Fruit fly (Drosophila melanogaster) whole organism, embryonic: ENCODE results near the gene CG32845.
A peak's percentile ranks its signal among the peaks of the same experiment; 100 is the strongest.

Experiments
- ATbp ChIP-seq: fragments of 200-800 bp; sonication (Bioruptor generic); optimal IDR thresholded peaks from 2 replicates; lab custom pipeline; 2017; ENCODE audit warnings: missing biosample characterization, mild to moderate bottlenecking, missing genetic modification characterization, missing genetic modification reagents
- CG10209 ChIP-seq: fragments of 200-800 bp; sonication (Bioruptor generic); optimal IDR thresholded peaks from 3 replicates; lab custom pipeline; 2017; ENCODE audit warnings: missing biosample characterization, mild to moderate bottlenecking, missing genetic modification characterization, missing genetic modification reagents
- CG10366 ChIP-seq: fragments of 200-800 bp; sonication (Bioruptor generic); IDR thresholded peaks from 2 replicates; pipeline ENCODE4 v1.3.6; 2022; ENCODE audit warnings: missing biosample characterization, missing genetic modification characterization
- CG10462 ChIP-seq: fragments of 200-800 bp; sonication (Bioruptor generic); optimal IDR thresholded peaks from 2 replicates; lab custom pipeline; 2016; ENCODE audit warnings: missing biosample characterization, missing genetic modification characterization
- CG11560 ChIP-seq: fragments of 200-800 bp; sonication (Bioruptor generic); IDR thresholded peaks from 3 replicates; pipeline ENCODE4 v1.3.6; 2022; ENCODE audit warnings: missing biosample characterization, missing genetic modification characterization
- CG12769 ChIP-seq: fragments of 200-800 bp; sonication (Bioruptor generic); optimal IDR thresholded peaks from 2 replicates; lab custom pipeline; 2019; ENCODE audit warnings: missing biosample characterization, mild to moderate bottlenecking, missing genetic modification characterization, moderate library complexity
- CG13287 ChIP-seq: fragments of 200-800 bp; sonication (Bioruptor generic); IDR thresholded peaks from 2 replicates; pipeline ENCODE4 v1.3.6; 2022; ENCODE audit warnings: missing biosample characterization, missing genetic modification characterization; ENCODE audit not compliant: partially characterized antibody
- CG1529 ChIP-seq: fragments of 200-800 bp; sonication (Bioruptor generic); optimal IDR thresholded peaks from 3 replicates; lab custom pipeline; 2018; ENCODE audit warnings: missing biosample characterization, missing genetic modification characterization
- CG17361 ChIP-seq: fragments of 200-800 bp; sonication (Bioruptor generic); IDR thresholded peaks from 3 replicates; pipeline ENCODE4 v1.3.6; 2022; ENCODE audit warnings: missing biosample characterization, missing genetic modification characterization
- CG17385 ChIP-seq: fragments of 200-800 bp; sonication (Bioruptor generic); optimal IDR thresholded peaks from 3 replicates; lab custom pipeline; 2018; ENCODE audit warnings: missing biosample characterization, mild to moderate bottlenecking, missing genetic modification characterization
- CG30431 ChIP-seq: fragments of 200-800 bp; sonication (Bioruptor generic); optimal IDR thresholded peaks from 2 replicates; lab custom pipeline; 2017; ENCODE audit warnings: missing biosample characterization, missing genetic modification characterization
- CG3281 ChIP-seq: fragments of 200-800 bp; sonication (Bioruptor generic); optimal IDR thresholded peaks from 3 replicates; lab custom pipeline; 2017; ENCODE audit warnings: missing biosample characterization, mild to moderate bottlenecking, missing genetic modification characterization
- CG4360 ChIP-seq: fragments of 200-800 bp; sonication (Bioruptor generic); IDR thresholded peaks from 2 replicates; pipeline ENCODE4 v1.3.6; 2022; ENCODE audit warnings: missing biosample characterization, missing genetic modification characterization
- CG4854 ChIP-seq: fragments of 200-800 bp; sonication (Bioruptor generic); optimal IDR thresholded peaks from 2 replicates; lab custom pipeline; 2016; ENCODE audit warnings: missing biosample characterization, missing genetic modification characterization, inconsistent platforms
- CG6175 ChIP-seq: fragments of 200-800 bp; sonication (Bioruptor generic); IDR thresholded peaks from 3 replicates; pipeline ENCODE4 v1.3.6; 2022; ENCODE audit warnings: missing biosample characterization, missing genetic modification characterization
- CG6791 ChIP-seq: fragments of 200-800 bp; sonication (Bioruptor generic); IDR thresholded peaks from 3 replicates; pipeline ENCODE4 v1.3.6; 2022; ENCODE audit warnings: missing biosample characterization, missing genetic modification characterization; ENCODE audit not compliant: partially characterized antibody
- CG7556 ChIP-seq: fragments of 200-800 bp; sonication (Bioruptor generic); optimal IDR thresholded peaks from 2 replicates; lab custom pipeline; 2017; ENCODE audit warnings: missing biosample characterization, mild to moderate bottlenecking, missing genetic modification characterization
- CG9876 ChIP-seq: fragments of 200-800 bp; sonication (Bioruptor generic); optimal IDR thresholded peaks from 2 replicates; lab custom pipeline; 2016; ENCODE audit warnings: missing biosample characterization, missing genetic modification characterization
- Camta ChIP-seq: fragments of 200-800 bp; sonication (Bioruptor generic); optimal IDR thresholded peaks from 2 replicates; lab custom pipeline; 2016; ENCODE audit warnings: missing biosample characterization, missing genetic modification characterization
- ERR ChIP-seq: fragments of 200-800 bp; sonication (Bioruptor generic); optimal IDR thresholded peaks from 2 replicates; lab custom pipeline; 2016; ENCODE audit warnings: missing biosample characterization, missing genetic modification characterization
- Gsc ChIP-seq: fragments of 200-800 bp; sonication (Bioruptor generic); IDR thresholded peaks from 2 replicates; pipeline ENCODE4 v1.3.6; 2022; ENCODE audit warnings: missing biosample characterization, missing genetic modification characterization
- Lhr ChIP-seq: fragments of 200-800 bp; sonication (Bioruptor generic); optimal IDR thresholded peaks from 3 replicates; lab custom pipeline; 2017; ENCODE audit warnings: mild to moderate bottlenecking, missing biosample characterization, missing genetic modification reagents, missing genetic modification characterization
- Mes4 ChIP-seq: fragments of 200-800 bp; sonication (Bioruptor generic); optimal IDR thresholded peaks from 2 replicates; lab custom pipeline; 2016; ENCODE audit warnings: missing biosample characterization, missing genetic modification characterization
- Nf-YA ChIP-seq: fragments of 200-800 bp; sonication (Bioruptor generic); IDR thresholded peaks from 2 replicates; pipeline ENCODE4 v1.3.6; 2022; ENCODE audit warnings: missing biosample characterization, missing genetic modification characterization
- Oli ChIP-seq: fragments of 200-800 bp; sonication (Bioruptor generic); optimal IDR thresholded peaks from 2 replicates; lab custom pipeline; 2018; ENCODE audit warnings: missing biosample characterization, mild to moderate bottlenecking, missing genetic modification characterization, moderate library complexity
- Ptx1 ChIP-seq: fragments of 200-800 bp; sonication (Bioruptor generic); IDR thresholded peaks from 2 replicates; pipeline ENCODE4 v1.3.6; 2022; ENCODE audit warnings: missing biosample characterization, missing genetic modification characterization
- Spps ChIP-seq: fragments of 200-800 bp; sonication (Bioruptor generic); optimal IDR thresholded peaks from 2 replicates; lab custom pipeline; 2018; ENCODE audit warnings: missing biosample characterization, mild to moderate bottlenecking, missing genetic modification characterization
- Taf1 ChIP-seq: fragments of 200-800 bp; sonication (Bioruptor generic); IDR thresholded peaks from 2 replicates; pipeline ENCODE4 v1.3.6; 2022; ENCODE audit warnings: missing biosample characterization, missing genetic modification characterization
- aop ChIP-seq: fragments of 200-800 bp; sonication (Bioruptor generic); IDR thresholded peaks from 2 replicates; pipeline ENCODE4 v1.3.6; 2022; ENCODE audit warnings: missing biosample characterization, missing genetic modification characterization
- ap ChIP-seq: fragments of 200-800 bp; sonication (Bioruptor generic); IDR thresholded peaks from 2 replicates; pipeline ENCODE4 v1.3.6; 2022; ENCODE audit warnings: missing biosample characterization, missing genetic modification characterization
- cato ChIP-seq: fragments of 200-800 bp; sonication (Bioruptor generic); optimal IDR thresholded peaks from 2 replicates; lab custom pipeline; 2016; ENCODE audit warnings: missing biosample characterization, missing genetic modification characterization, borderline replicate concordance
- croc ChIP-seq: fragments of 200-800 bp; sonication (Bioruptor generic); conservative IDR thresholded peaks from 3 replicates; pipeline ENCODE4 v1.3.6; 2022; ENCODE audit warnings: missing biosample characterization, missing genetic modification characterization
- crol ChIP-seq: fragments of 200-800 bp; sonication (Bioruptor generic); IDR thresholded peaks from 2 replicates; pipeline ENCODE4 v1.3.6; 2022; ENCODE audit warnings: missing biosample characterization, missing genetic modification characterization
- da ChIP-seq: fragments of 200-800 bp; sonication (Bioruptor generic); optimal IDR thresholded peaks from 2 replicates; lab custom pipeline; 2016; ENCODE audit warnings: missing biosample characterization, missing genetic modification characterization
- dm ChIP-seq: fragments of 200-800 bp; sonication (Bioruptor generic); optimal IDR thresholded peaks from 3 replicates; lab custom pipeline; 2016; ENCODE audit warnings: missing biosample characterization, missing genetic modification characterization
- nerfin-2 ChIP-seq: fragments of 200-800 bp; sonication (Bioruptor generic); IDR thresholded peaks from 2 replicates; pipeline ENCODE4 v1.3.6; 2022; ENCODE audit warnings: missing biosample characterization, missing genetic modification characterization; ENCODE audit not compliant: partially characterized antibody
- pho ChIP-seq: fragments of 200-800 bp; sonication (Bioruptor generic); optimal IDR thresholded peaks from 2 replicates; lab custom pipeline; 2016; ENCODE audit warnings: missing biosample characterization, missing genetic modification characterization
- pita ChIP-seq: fragments of 200-800 bp; sonication (Bioruptor generic); optimal IDR thresholded peaks from 2 replicates; lab custom pipeline; 2017; ENCODE audit warnings: missing biosample characterization, mild to moderate bottlenecking, missing genetic modification characterization
- pros ChIP-seq: fragments of 200-800 bp; sonication (Bioruptor generic); optimal IDR thresholded peaks from 3 replicates; lab custom pipeline; 2019; ENCODE audit warnings: missing biosample characterization, mild to moderate bottlenecking, missing genetic modification characterization, moderate library complexity
- psq ChIP-seq: fragments of 200-800 bp; sonication (Bioruptor generic); optimal IDR thresholded peaks from 2 replicates; lab custom pipeline; 2017; ENCODE audit warnings: missing biosample characterization, missing genetic modification characterization
- run ChIP-seq: fragments of 200-800 bp; sonication (Bioruptor generic); optimal IDR thresholded peaks from 3 replicates; lab custom pipeline; 2018; ENCODE audit warnings: missing biosample characterization, mild to moderate bottlenecking, missing genetic modification characterization
- salm ChIP-seq: fragments of 200-800 bp; sonication (Bioruptor generic); optimal IDR thresholded peaks from 2 replicates; lab custom pipeline; 2018; ENCODE audit warnings: missing biosample characterization, mild to moderate bottlenecking, missing genetic modification characterization
- shn ChIP-seq: fragments of 200-800 bp; sonication (Bioruptor generic); optimal IDR thresholded peaks from 3 replicates; lab custom pipeline; 2016; ENCODE audit warnings: missing biosample characterization, missing genetic modification characterization
- sr ChIP-seq: fragments of 200-800 bp; sonication (Bioruptor generic); IDR thresholded peaks from 3 replicates; pipeline ENCODE4 v1.3.6; 2022; ENCODE audit warnings: missing biosample characterization, missing genetic modification characterization
- stwl ChIP-seq: fragments of 200-800 bp; sonication (Bioruptor generic); optimal IDR thresholded peaks from 3 replicates; lab custom pipeline; 2018; ENCODE audit warnings: missing biosample characterization, mild to moderate bottlenecking, missing genetic modification characterization, moderate library complexity
- tup ChIP-seq: fragments of 200-800 bp; sonication (Bioruptor generic); optimal IDR thresholded peaks from 2 replicates; lab custom pipeline; 2016; ENCODE audit warnings: missing biosample characterization, mild to moderate bottlenecking, missing genetic modification characterization, moderate library complexity
- vfl ChIP-seq: fragments of 200-800 bp; sonication (Bioruptor generic); optimal IDR thresholded peaks from 2 replicates; lab custom pipeline; 2016; ENCODE audit warnings: missing biosample characterization, missing genetic modification characterization
- zfh2 ChIP-seq: fragments of 200-800 bp; sonication (Bioruptor generic); optimal IDR thresholded peaks from 2 replicates; lab custom pipeline; 2016; ENCODE audit warnings: missing biosample characterization, missing genetic modification characterization

Gene CG32845

dm6 chr3L:223019-223902 is 49.9 kb downstream of the CG32845 start, which contains the start of the genes pyx and CG33229 (continued):
- TF ChIP-seq CG11560 (tag; lab: Robert Waterston, UW), result peak; percentile 71; the same call in 1 of the 3 replicates
- TF ChIP-seq dm (GFP tag; lab: Kevin White, UChicago), result peak; percentile 32
- TF ChIP-seq pros (GFP tag; lab: Kevin White, UChicago), result no peak
- peak; percentile 85 for TF ChIP-seq vfl (GFP tag; lab: Kevin White, UChicago)
- peak; percentile 81 for TF ChIP-seq CG3281 (GFP tag; lab: Kevin White, UChicago)
- TF ChIP-seq pho (GFP tag; lab: Kevin White, UChicago), result peak; percentile 90
- TF ChIP-seq sr (GFP tag; lab: Robert Waterston, UW), result no peak
- TF ChIP-seq nerfin-2 (GFP tag; lab: Robert Waterston, UW), result no peak
- peak; percentile 78 for TF ChIP-seq shn (GFP tag; lab: Kevin White, UChicago)
- peak; percentile 95 for TF ChIP-seq CG17361 (GFP tag; lab: Robert Waterston, UW)
- TF ChIP-seq CG10209 (GFP tag; lab: Kevin White, UChicago), result peak; percentile 85
- TF ChIP-seq da, result peak; percentile 61
- TF ChIP-seq CG6791 (GFP tag; lab: Robert Waterston, UW), result peak; percentile 34; the same call in 1 of the 3 replicates
- peak; percentile 57 for TF ChIP-seq Mes4 (GFP tag; lab: Kevin White, UChicago)
- TF ChIP-seq Lhr, result peak; percentile 31
- TF ChIP-seq CG4360 (GFP tag; lab: Robert Waterston, UW), result no peak
- peak; percentile 68 for TF ChIP-seq CG17385 (GFP tag; lab: Kevin White, UChicago)
- TF ChIP-seq cato (GFP tag; lab: Kevin White, UChicago), result peak; percentile 76
- peak; percentile 36; the same call in 1 of the 2 replicates for TF ChIP-seq ap
- TF ChIP-seq CG7556 (GFP tag; lab: Kevin White, UChicago), result peak; percentile 76
- TF ChIP-seq run (tag; lab: Kevin White, UChicago), result no peak
- TF ChIP-seq CG12769 (tag; lab: Kevin White, UChicago), result peak; percentile 80
- peak; percentile 57 for TF ChIP-seq ATbp (GFP tag; lab: Kevin White, UChicago)
- no peak; the same call in 1 of the 2 replicates for TF ChIP-seq Taf1 (GFP tag; lab: Robert Waterston, UW)
- no peak; the same call in 1 of the 2 replicates for TF ChIP-seq Nf-YA (GFP tag; lab: Robert Waterston, UW)
- no peak for TF ChIP-seq ERR (GFP tag; lab: Kevin White, UChicago)
- TF ChIP-seq aop (GFP tag; lab: Robert Waterston, UW), result peak; percentile 70
- TF ChIP-seq pita (GFP tag; lab: Kevin White, UChicago), result no peak
- peak; percentile 80 for TF ChIP-seq CG10366 (GFP tag; lab: Robert Waterston, UW)
- peak; percentile 47 for TF ChIP-seq CG10462 (GFP tag; lab: Kevin White, UChicago)
- TF ChIP-seq tup (GFP tag; lab: Kevin White, UChicago), result peak; percentile 65
- peak; percentile 47 for TF ChIP-seq CG1529 (GFP tag; lab: Kevin White, UChicago)
- TF ChIP-seq CG30431, result peak; percentile 70
- peak; percentile 80 for TF ChIP-seq Camta (GFP tag; lab: Kevin White, UChicago)
- no peak for TF ChIP-seq Spps (tag; lab: Kevin White, UChicago)
- no peak; the same call in 1 of the 2 replicates for TF ChIP-seq Gsc (GFP tag; lab: Robert Waterston, UW)
- 0 out of 2 replicates have a peak, but pooled peaks have one; percentile 6 for TF ChIP-seq crol
- TF ChIP-seq salm, result peak; percentile 28
- TF ChIP-seq stwl (tag; lab: Kevin White, UChicago), result peak; percentile 2
- peak; percentile 87 for TF ChIP-seq Oli (tag; lab: Kevin White, UChicago)
- TF ChIP-seq CG4854 (GFP tag; lab: Kevin White, UChicago), result peak; percentile 80
- peak; percentile 87 for TF ChIP-seq Ptx1 (GFP tag; lab: Robert Waterston, UW)
- peak; percentile 61; the same call in 1 of the 3 replicates for TF ChIP-seq CG6175
- TF ChIP-seq CG13287 (GFP tag; lab: Robert Waterston, UW), result peak; percentile 28; the same call in 1 of the 2 replicates
- TF ChIP-seq psq, result peak; percentile 50
- peak; percentile 78 for TF ChIP-seq CG9876 (GFP tag; lab: Kevin White, UChicago)
- TF ChIP-seq zfh2 (GFP tag; lab: Kevin White, UChicago), result peak; percentile 94
- TF ChIP-seq croc (GFP tag; lab: Robert Waterston, UW), result peak; percentile 56; the same call in 1 of the 3 replicates
